Worm (Caenorhabditis elegans) whole organism, midembryonic: ENCODE data around the gene mig-2.

Experiments used
- flt-1 ChIP-seq: fragments of 200-800 bp; sonication (Bioruptor generic); IDR thresholded peaks from 2 replicates; pipeline ENCODE4 v1.3.6; 2022; ENCODE audit warnings: missing genetic modification characterization, missing compliant biosample characterization
- tab-1 ChIP-seq: fragments of 200-800 bp; sonication (Bioruptor generic); IDR thresholded peaks from 2 replicates; pipeline ENCODE4 v1.3.6; 2022; ENCODE audit warnings: missing genetic modification characterization, missing compliant biosample characterization
- ztf-23 ChIP-seq: fragments of 200-800 bp; sonication (Bioruptor generic); IDR thresholded peaks from 2 replicates; pipeline ENCODE4 v1.3.6; 2022; ENCODE audit warnings: missing genetic modification reagents, missing genetic modification characterization, missing compliant biosample characterization
- ztf-29 ChIP-seq: fragments of 200-800 bp; sonication (Bioruptor generic); IDR thresholded peaks from 2 replicates; pipeline ENCODE4 v1.3.6; 2022; ENCODE audit warnings: missing genetic modification reagents, missing genetic modification characterization, missing compliant biosample characterization

ce11 chrX:11596876-11597275 lies 48.5 kb downstream of the mig-2 start:
- no peak for TF ChIP-seq flt-1 (GFP tag; lab: Robert Waterston, UW)
- no peak for TF ChIP-seq tab-1 (GFP tag; lab: Robert Waterston, UW)
- no peak for TF ChIP-seq ztf-29 (GFP tag; lab: Robert Waterston, UW)
- no peak for TF ChIP-seq ztf-23 (GFP tag; lab: Robert Waterston, UW)
